Worm (Caenorhabditis elegans): ENCODE measurements around the gene F31B9.3.

- TF ChIP-seq F13H6.1 (tag; optimal IDR thresholded peaks at IDR 0.05) (no peak), nhr-11 (tag; optimal IDR thresholded peaks at IDR 0.05) (no peak), pqm-1 (tag; optimal IDR thresholded peaks at IDR 0.05) (no peak), hlh-6 (tag; optimal IDR thresholded peaks at IDR 0.05) (no peak), ama-1 (optimal IDR thresholded peaks at IDR 0.05) (no peak), rnt-1 (tag; optimal IDR thresholded peaks at IDR 0.05) (no peak), ceh-45 (GFP tag; IDR thresholded peaks at IDR 0.05) (no peak)
Observed at ce11 chrX:15937854-15938253, 14.3 kb downstream of the F31B9.3 start.

Data from whole organism, late embryonic.